Fruit fly (Drosophila melanogaster) whole organism, embryonic: ENCODE data around the gene Snapin.

Experiments used
- Bgb ChIP-seq: fragments of 200-800 bp; sonication (Bioruptor generic); IDR thresholded peaks from 2 replicates; pipeline ENCODE4 v1.3.6; 2022; ENCODE audit warnings: missing biosample characterization, missing genetic modification characterization; ENCODE audit not compliant: partially characterized antibody
- CG10431 ChIP-seq: fragments of 200-800 bp; sonication (Bioruptor generic); optimal IDR thresholded peaks from 3 replicates; lab custom pipeline; 2018; ENCODE audit warnings: missing biosample characterization, mild to moderate bottlenecking, missing genetic modification characterization
- CG10959 ChIP-seq: fragments of 200-800 bp; sonication (Bioruptor generic); IDR thresholded peaks from 2 replicates; pipeline ENCODE4 v1.3.6; 2022; ENCODE audit warnings: missing biosample characterization, missing genetic modification characterization
- CG11085 ChIP-seq: fragments of 200-800 bp; sonication (Bioruptor generic); IDR thresholded peaks from 2 replicates; pipeline ENCODE4 v1.3.6; 2022; ENCODE audit warnings: missing biosample characterization, missing genetic modification characterization
- CG11398 ChIP-seq: fragments of 200-800 bp; sonication (Bioruptor generic); optimal IDR thresholded peaks from 2 replicates; lab custom pipeline; 2016; ENCODE audit warnings: missing biosample characterization, missing genetic modification characterization
- CG12155 ChIP-seq: fragments of 200-800 bp; sonication (Bioruptor generic); optimal IDR thresholded peaks from 3 replicates; lab custom pipeline; 2016; ENCODE audit warnings: missing biosample characterization, missing genetic modification characterization
- CG12744 ChIP-seq: fragments of 200-800 bp; sonication (Bioruptor generic); optimal IDR thresholded peaks from 2 replicates; lab custom pipeline; 2016; ENCODE audit warnings: missing biosample characterization, missing genetic modification characterization
- CG15696 ChIP-seq: fragments of 200-800 bp; sonication (Bioruptor generic); optimal IDR thresholded peaks from 2 replicates; lab custom pipeline; 2019; ENCODE audit warnings: missing biosample characterization, mild to moderate bottlenecking, missing genetic modification characterization, moderate library complexity
- CG17359 ChIP-seq: fragments of 200-800 bp; sonication (Bioruptor generic); optimal IDR thresholded peaks from 3 replicates; lab custom pipeline; 2018; ENCODE audit warnings: missing biosample characterization, mild to moderate bottlenecking, missing genetic modification characterization, moderate library complexity
- CG17829 ChIP-seq: fragments of 200-800 bp; optimal IDR thresholded peaks from 2 replicates; lab custom pipeline; 2019; ENCODE audit warnings: missing biosample characterization, mild to moderate bottlenecking, missing genetic modification characterization, moderate library complexity
- CG4282 ChIP-seq: fragments of 200-800 bp; sonication (Bioruptor generic); optimal IDR thresholded peaks from 2 replicates; lab custom pipeline; 2016; ENCODE audit warnings: missing biosample characterization, missing genetic modification characterization
- CG6791 ChIP-seq: fragments of 200-800 bp; sonication (Bioruptor generic); IDR thresholded peaks from 3 replicates; pipeline ENCODE4 v1.3.6; 2022; ENCODE audit warnings: missing biosample characterization, missing genetic modification characterization; ENCODE audit not compliant: partially characterized antibody
- CG9727 ChIP-seq: fragments of 200-800 bp; sonication (Bioruptor generic); optimal IDR thresholded peaks from 3 replicates; lab custom pipeline; 2017; ENCODE audit warnings: missing biosample characterization, mild to moderate bottlenecking, missing genetic modification characterization
- CG9817 ChIP-seq: fragments of 200-800 bp; sonication (Bioruptor generic); optimal IDR thresholded peaks from 2 replicates; lab custom pipeline; 2018; ENCODE audit warnings: missing biosample characterization, mild to moderate bottlenecking, missing genetic modification characterization, moderate library complexity
- Camta ChIP-seq: fragments of 200-800 bp; sonication (Bioruptor generic); optimal IDR thresholded peaks from 2 replicates; lab custom pipeline; 2016; ENCODE audit warnings: missing biosample characterization, missing genetic modification characterization
- Fer3 ChIP-seq: fragments of 200-800 bp; sonication (Bioruptor generic); optimal IDR thresholded peaks from 2 replicates; lab custom pipeline; 2018; ENCODE audit warnings: missing biosample characterization, mild to moderate bottlenecking, missing genetic modification characterization, moderate library complexity
- Hand ChIP-seq: fragments of 200-800 bp; sonication (Bioruptor generic); optimal IDR thresholded peaks from 2 replicates; lab custom pipeline; 2017; ENCODE audit warnings: mild to moderate bottlenecking, missing biosample characterization, missing genetic modification reagents, missing genetic modification characterization
- NC2α ChIP-seq: fragments of 200-800 bp; sonication (Bioruptor generic); optimal IDR thresholded peaks from 2 replicates; lab custom pipeline; 2016; ENCODE audit warnings: missing biosample characterization, missing genetic modification characterization
- NC2β ChIP-seq: fragments of 200-800 bp; sonication (Bioruptor generic); optimal IDR thresholded peaks from 2 replicates; lab custom pipeline; 2016; ENCODE audit warnings: missing biosample characterization, missing genetic modification characterization
- Neu2 ChIP-seq: fragments of 200-800 bp; sonication (Bioruptor generic); optimal IDR thresholded peaks from 3 replicates; lab custom pipeline; 2016; ENCODE audit warnings: missing biosample characterization, missing genetic modification characterization, borderline replicate concordance
- Optix ChIP-seq: fragments of 200-800 bp; sonication (Bioruptor generic); IDR thresholded peaks from 3 replicates; pipeline ENCODE4 v1.3.6; 2022; ENCODE audit warnings: missing biosample characterization, missing genetic modification characterization
- Pdp1 ChIP-seq, 2 experiments: fragments of 200-800 bp; sonication (Bioruptor generic); optimal IDR thresholded peaks; 3 replicates each; lab custom pipeline; 2016; ENCODE audit warnings: missing biosample characterization in 2 of 2, missing genetic modification characterization in 2 of 2, mild to moderate bottlenecking in 1 of 2, moderate library complexity in 1 of 2
- Sox102F ChIP-seq: fragments of 200-800 bp; sonication (Bioruptor generic); optimal IDR thresholded peaks from 2 replicates; lab custom pipeline; 2018; ENCODE audit warnings: missing biosample characterization, mild to moderate bottlenecking, missing genetic modification characterization, moderate library complexity
- Sry-β ChIP-seq: fragments of 200-800 bp; sonication (Bioruptor generic); optimal IDR thresholded peaks from 2 replicates; lab custom pipeline; 2018; ENCODE audit warnings: missing biosample characterization, mild to moderate bottlenecking, missing genetic modification characterization, moderate library complexity
- bbx ChIP-seq: fragments of 200-800 bp; sonication (Bioruptor generic); IDR thresholded peaks from 2 replicates; pipeline ENCODE4 v1.3.6; 2022; ENCODE audit warnings: missing biosample characterization, missing genetic modification characterization; ENCODE audit not compliant: partially characterized antibody
- dmrt99B ChIP-seq: fragments of 200-800 bp; sonication (Bioruptor generic); optimal IDR thresholded peaks from 2 replicates; lab custom pipeline; 2018; ENCODE audit warnings: missing biosample characterization, mild to moderate bottlenecking, missing genetic modification characterization, moderate library complexity
- en ChIP-seq: fragments of 200-800 bp; sonication (Bioruptor generic); optimal IDR thresholded peaks from 2 replicates; lab custom pipeline; 2016; ENCODE audit warnings: missing biosample characterization, missing genetic modification characterization
- ewg ChIP-seq: fragments of 200-800 bp; sonication (Bioruptor generic); optimal IDR thresholded peaks from 3 replicates; lab custom pipeline; 2017; ENCODE audit warnings: mild to moderate bottlenecking, missing biosample characterization, missing genetic modification reagents, missing genetic modification characterization
- eyg ChIP-seq: fragments of 200-800 bp; sonication (Bioruptor generic); optimal IDR thresholded peaks from 3 replicates; lab custom pipeline; 2016; ENCODE audit warnings: missing biosample characterization, missing genetic modification characterization
- gce ChIP-seq: fragments of 200-800 bp; sonication (Bioruptor generic); IDR thresholded peaks from 3 replicates; pipeline ENCODE4 v1.3.6; 2022; ENCODE audit warnings: missing biosample characterization, missing genetic modification characterization
- gt ChIP-seq: fragments of 200-800 bp; sonication (Bioruptor generic); IDR thresholded peaks from 2 replicates; pipeline ENCODE4 v1.3.6; 2022; ENCODE audit warnings: missing biosample characterization, missing genetic modification characterization
- her ChIP-seq: fragments of 200-800 bp; sonication (Bioruptor generic); optimal IDR thresholded peaks from 2 replicates; lab custom pipeline; 2016; ENCODE audit warnings: missing biosample characterization, missing genetic modification characterization
- hkb ChIP-seq, 2 experiments: fragments of 200-800 bp in 1 of 2; fragments of >200 bp in 1 of 2; sonication (Bioruptor generic) in 1 of 2; IDR thresholded peaks in 1 of 2; optimal IDR thresholded peaks in 1 of 2; 2 replicates each; pipeline versions ENCODE4 v1.3.6 to Lab custom; 2017 to 2022; ENCODE audit warnings: missing biosample characterization in 1 of 2, missing genetic modification characterization in 1 of 2
- jigr1 ChIP-seq: fragments of 200-800 bp; sonication (Bioruptor generic); IDR thresholded peaks from 3 replicates; pipeline ENCODE4 v1.3.6; 2022; ENCODE audit warnings: missing biosample characterization, missing genetic modification characterization
- kay ChIP-seq: fragments of 200-800 bp; sonication (Bioruptor generic); optimal IDR thresholded peaks from 2 replicates; lab custom pipeline; 2016; ENCODE audit warnings: missing biosample characterization, missing genetic modification characterization
- knrl ChIP-seq: fragments of 200-800 bp; sonication (Bioruptor generic); IDR thresholded peaks from 3 replicates; pipeline ENCODE4 v1.3.6; 2022; ENCODE audit warnings: missing biosample characterization, missing genetic modification characterization; ENCODE audit not compliant: partially characterized antibody
- lola ChIP-seq, 3 experiments: fragments of >200 bp in 2 of 3; fragments of 200-800 bp in 1 of 3; sonication (Bioruptor generic) in 1 of 3; optimal IDR thresholded peaks; 2 replicates each; lab custom pipeline; 2017 to 2019; ENCODE audit warnings: missing biosample characterization in 3 of 3, missing genetic modification characterization in 3 of 3, mild to moderate bottlenecking in 1 of 3, moderate library complexity in 1 of 3
- maf-S ChIP-seq: fragments of 200-800 bp; sonication (Bioruptor generic); optimal IDR thresholded peaks from 2 replicates; lab custom pipeline; 2016; ENCODE audit warnings: missing biosample characterization, missing genetic modification characterization
- mirr ChIP-seq: fragments of 200-800 bp; sonication (Bioruptor generic); optimal IDR thresholded peaks from 3 replicates; lab custom pipeline; 2018; ENCODE audit warnings: missing biosample characterization, mild to moderate bottlenecking, missing genetic modification characterization
- oc ChIP-seq: fragments of 200-800 bp; sonication (Bioruptor generic); optimal IDR thresholded peaks from 2 replicates; lab custom pipeline; 2018; ENCODE audit warnings: missing biosample characterization, mild to moderate bottlenecking, missing genetic modification characterization, moderate library complexity
- pita ChIP-seq: fragments of 200-800 bp; sonication (Bioruptor generic); optimal IDR thresholded peaks from 2 replicates; lab custom pipeline; 2017; ENCODE audit warnings: missing biosample characterization, mild to moderate bottlenecking, missing genetic modification characterization
- ssp ChIP-seq: fragments of 200-800 bp; sonication (Bioruptor generic); IDR thresholded peaks from 2 replicates; pipeline ENCODE4 v1.3.6; 2022; ENCODE audit warnings: missing biosample characterization, missing genetic modification characterization
- tap ChIP-seq: fragments of 200-800 bp; optimal IDR thresholded peaks from 3 replicates; lab custom pipeline; 2019; ENCODE audit warnings: missing biosample characterization, mild to moderate bottlenecking, missing genetic modification characterization, moderate library complexity
- toy ChIP-seq: fragments of 200-800 bp; sonication (Bioruptor generic); IDR thresholded peaks from 2 replicates; pipeline ENCODE4 v1.3.6; 2022; ENCODE audit warnings: missing biosample characterization, missing genetic modification characterization
- trh ChIP-seq: fragments of 200-800 bp; sonication (Bioruptor generic); optimal IDR thresholded peaks from 2 replicates; lab custom pipeline; 2016; ENCODE audit warnings: missing biosample characterization, missing genetic modification characterization
- zen ChIP-seq: fragments of 200-800 bp; sonication (Bioruptor generic); optimal IDR thresholded peaks from 3 replicates; lab custom pipeline; 2018; ENCODE audit warnings: missing biosample characterization, mild to moderate bottlenecking, missing genetic modification characterization, moderate library complexity

The Snapin gene

dm6 chr2L:2752460-2753411, 6.7 kb downstream of the Snapin start, which contains the start of gene Pgk (continued):
- TF ChIP-seq CG12744 (no peak), kay (GFP tag; lab: Kevin White, UChicago) (no peak), dmrt99B (tag; lab: Kevin White, UChicago) (peak; percentile 45), NC2α (peak; percentile 78), zen (tag; lab: Kevin White, UChicago) (no peak), CG9727 (peak; percentile 49), NC2β (peak; percentile 84), CG9817 (tag; lab: Kevin White, UChicago) (peak; percentile 16), Sox102F (GFP tag; lab: Kevin White, UChicago) (peak; percentile 49), her (GFP tag; lab: Kevin White, UChicago) (peak; percentile 33), lola (GFP tag; optimal IDR thresholded peaks at IDR 0.05; lab: Kevin White, UChicago) (peak in 1 of 3 experiments; percentile 0)

DNA sequence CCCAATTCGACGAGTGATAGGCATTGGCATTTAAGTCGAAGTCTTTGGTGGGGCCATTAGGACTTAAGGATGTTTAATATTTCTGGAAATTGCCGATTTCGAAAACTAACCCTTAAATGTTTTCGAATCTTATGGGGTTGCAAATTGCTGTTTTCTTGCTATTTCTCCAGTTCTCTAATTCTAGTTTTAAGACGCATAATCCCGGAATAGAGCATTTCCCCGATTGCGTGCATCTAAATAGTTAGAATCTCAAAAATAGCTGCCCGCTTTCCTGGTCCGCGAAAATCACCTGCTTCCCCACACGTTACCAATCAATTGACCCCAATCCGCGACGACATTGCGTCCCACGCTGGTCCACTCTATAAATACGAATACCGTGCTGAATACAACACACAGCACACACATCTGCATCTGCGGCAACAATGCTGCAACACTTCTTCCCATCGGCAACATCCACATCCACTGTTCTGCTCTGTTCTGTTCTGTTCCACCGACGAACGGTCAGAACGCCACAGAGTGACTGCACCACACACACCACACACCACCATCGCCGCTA, 7.5 kb downstream of the Snapin start, which contains the start of gene Bacc:
TSS of gene Bacc (plus strand) at position 542 of the 556 bp plus-strand sequence.
- TF ChIP-seq eyg (GFP tag; lab: Kevin White, UChicago) (peak; percentile 82), Fer3 (tag; lab: Kevin White, UChicago) (peak; percentile 83), ssp (GFP tag; lab: Robert Waterston, UW) (no peak), tap (tag; lab: Kevin White, UChicago) (peak; percentile 74), CG15696 (tag; lab: Kevin White, UChicago) (peak; percentile 43), CG10959 (GFP tag; lab: Robert Waterston, UW) (no peak), toy (GFP tag; lab: Robert Waterston, UW) (no peak), maf-S (GFP tag; lab: Kevin White, UChicago) (peak; percentile 83), CG10431 (GFP tag; lab: Kevin White, UChicago) (peak; percentile 70), Sry-β (no peak), pita (GFP tag; lab: Kevin White, UChicago) (no peak), jigr1 (GFP tag; lab: Robert Waterston, UW) (no peak), CG11398 (peak; percentile 88), Bgb (GFP tag; lab: Robert Waterston, UW) (no peak), trh (GFP tag; lab: Kevin White, UChicago) (peak; percentile 68), CG12155 (GFP tag; lab: Kevin White, UChicago) (peak; percentile 84), Hand (peak; percentile 84), Neu2 (GFP tag; lab: Kevin White, UChicago) (no peak), CG17359 (tag; lab: Kevin White, UChicago) (peak; percentile 86), oc (tag; lab: Kevin White, UChicago) (peak; percentile 55), CG4282 (GFP tag; lab: Kevin White, UChicago) (no peak), CG11085 (no peak), ewg (peak; percentile 33), gt (GFP tag; lab: Robert Waterston, UW) (no peak), hkb (optimal IDR thresholded peaks at IDR 0.05; lab: Kevin White, UChicago) (no peak), hkb (GFP tag; IDR thresholded peaks at IDR 0.05; lab: Robert Waterston, UW) (no peak), Optix (GFP tag; lab: Robert Waterston, UW) (no peak), en (GFP tag; lab: Kevin White, UChicago) (peak; percentile 82), mirr (GFP tag; lab: Kevin White, UChicago) (peak; percentile 52), CG17829 (tag; lab: Kevin White, UChicago) (peak; percentile 73), Pdp1 (GFP tag; optimal IDR thresholded peaks at IDR 0.05; lab: Kevin White, UChicago) (peak; percentile 73 to 87), Camta (peak; percentile 86), bbx (GFP tag; lab: Robert Waterston, UW) (no peak), knrl (GFP tag; lab: Robert Waterston, UW) (no peak), CG6791 (GFP tag; lab: Robert Waterston, UW) (no peak), gce (GFP tag; lab: Robert Waterston, UW) (no peak)
